Worm (Caenorhabditis elegans) whole organism, L4 larva: ENCODE data around the gene rpl-26.

Experiments
- F10B5.3 ChIP-seq: sonication (generic microtip); optimal IDR thresholded peaks from 2 replicates; lab custom pipeline; 2016; ENCODE audit warnings: mild to moderate bottlenecking, missing genetic modification characterization, missing compliant biosample characterization
- F37D6.2 ChIP-seq: sonication (generic microtip); optimal IDR thresholded peaks from 2 replicates; lab custom pipeline; 2016; ENCODE audit warnings: mild to moderate bottlenecking, missing genetic modification characterization, missing compliant biosample characterization
- F49E8.2 ChIP-seq: sonication (generic microtip); optimal IDR thresholded peaks from 2 replicates; lab custom pipeline; 2016; ENCODE audit warnings: missing compliant biosample characterization, mild to moderate bottlenecking, missing genetic modification characterization, borderline replicate concordance
- T20F7.1 ChIP-seq: fragments of 200-800 bp; sonication (Bioruptor generic); optimal IDR thresholded peaks from 2 replicates; lab custom pipeline; 2018; ENCODE audit warnings: mild to moderate bottlenecking, missing genetic modification characterization, missing compliant biosample characterization
- ZK546.5 ChIP-seq, 2 experiments: sonication (generic microtip); optimal IDR thresholded peaks; 2 replicates each; lab custom pipeline; 2017; ENCODE audit warnings: missing biosample characterization in 2 of 2, missing genetic modification characterization in 2 of 2
- aha-1 ChIP-seq: fragments of 150-350 bp; peaks from one replicate; lab custom pipeline; 2014; ENCODE audit warnings: missing biosample characterization, missing genetic modification characterization
- ama-1 ChIP-seq: fragments of 150-350 bp; optimal IDR thresholded peaks from 2 replicates; lab custom pipeline; 2014; ENCODE audit warnings: inconsistent platforms, mixed read lengths
- ceh-20 ChIP-seq: fragments of 200-800 bp; sonication (Bioruptor generic); IDR thresholded peaks from 2 replicates; pipeline ENCODE4 v1.3.6; 2022; ENCODE audit warnings: missing genetic modification reagents, missing genetic modification characterization, missing compliant biosample characterization
- ceh-82 ChIP-seq: sonication (generic microtip); optimal IDR thresholded peaks from 2 replicates; lab custom pipeline; 2017; ENCODE audit warnings: missing biosample characterization, missing genetic modification characterization
- ces-1 ChIP-seq: fragments of 150-350 bp; sonication (generic microtip); optimal IDR thresholded peaks from 4 replicates; lab custom pipeline; 2014; ENCODE audit warnings: missing biosample characterization, missing genetic modification reagents, missing genetic modification characterization
- cey-2 ChIP-seq: sonication (generic microtip); optimal IDR thresholded peaks from 3 replicates; lab custom pipeline; 2017; ENCODE audit warnings: missing genetic modification characterization, mild to moderate bottlenecking, missing compliant biosample characterization, antibody characterized with exemption, borderline replicate concordance; ENCODE audit not compliant: insufficient read depth
- ctbp-1 ChIP-seq: fragments of 200-800 bp; sonication (Bioruptor generic); IDR thresholded peaks from 2 replicates; pipeline ENCODE4 v1.3.6; 2022; ENCODE audit warnings: missing genetic modification reagents, missing genetic modification characterization, missing compliant biosample characterization
- daf-12 ChIP-seq: fragments of 150-350 bp; optimal IDR thresholded peaks from 2 replicates; lab custom pipeline; 2014; ENCODE audit warnings: missing biosample characterization, missing genetic modification reagents, missing genetic modification characterization
- daf-16 ChIP-seq, 3 experiments: sonication (generic microtip); optimal IDR thresholded peaks; 2 replicates each; lab custom pipeline; 2016 to 2017; ENCODE audit warnings: missing genetic modification characterization in 3 of 3, missing genetic modification reagents in 3 of 3, mild to moderate bottlenecking in 2 of 3, missing compliant biosample characterization in 2 of 3, missing biosample characterization in 1 of 3, moderate library complexity in 1 of 3
- daf-8 ChIP-seq: fragments of 200-800 bp; sonication (Bioruptor generic); IDR thresholded peaks from 2 replicates; pipeline ENCODE4 v1.3.6; 2022; ENCODE audit warnings: missing genetic modification characterization, missing compliant biosample characterization
- dmd-6 ChIP-seq: fragments of 200-800 bp; sonication (Bioruptor generic); IDR thresholded peaks from 2 replicates; pipeline ENCODE4 v1.3.6; 2022; ENCODE audit warnings: missing genetic modification reagents, missing genetic modification characterization, missing compliant biosample characterization
- dmd-8 ChIP-seq: fragments of 200-800 bp; sonication (Bioruptor generic); IDR thresholded peaks from 2 replicates; pipeline ENCODE4 v1.3.6; 2022; ENCODE audit warnings: missing genetic modification characterization, missing compliant biosample characterization
- dmd-9 ChIP-seq: fragments of 200-800 bp; sonication (Bioruptor generic); IDR thresholded peaks from 2 replicates; pipeline ENCODE4 v1.3.6; 2022; ENCODE audit warnings: missing genetic modification reagents, missing genetic modification characterization, missing compliant biosample characterization
- duxl-1 ChIP-seq: sonication (generic microtip); optimal IDR thresholded peaks from 2 replicates; lab custom pipeline; 2016; ENCODE audit warnings: mild to moderate bottlenecking, missing genetic modification characterization, moderate library complexity, missing compliant biosample characterization; ENCODE audit not compliant: poor library complexity
- dve-1 ChIP-seq: sonication (generic microtip); optimal IDR thresholded peaks from 2 replicates; lab custom pipeline; 2017; ENCODE audit warnings: antibody characterized with exemption, mild to moderate bottlenecking, missing genetic modification characterization, missing compliant biosample characterization; ENCODE audit not compliant: insufficient read depth
- egl-27 ChIP-seq: sonication (generic microtip); optimal IDR thresholded peaks from 3 replicates; lab custom pipeline; 2017; ENCODE audit warnings: missing biosample characterization, missing genetic modification reagents, missing genetic modification characterization
- hif-1 ChIP-seq, 2 experiments: sonication (generic microtip); optimal IDR thresholded peaks; 2 replicates each; lab custom pipeline; 2016 to 2017; ENCODE audit warnings: missing compliant biosample characterization in 2 of 2, missing genetic modification characterization in 2 of 2, missing genetic modification reagents in 2 of 2, missing genotype in 2 of 2, mild to moderate bottlenecking in 1 of 2
- hlh-11 ChIP-seq: fragments of 200-800 bp; sonication (Bioruptor generic); optimal IDR thresholded peaks from 2 replicates; lab custom pipeline; 2018; ENCODE audit warnings: mild to moderate bottlenecking, missing genetic modification characterization, missing compliant biosample characterization
- jun-1 ChIP-seq: fragments of 150-350 bp; optimal IDR thresholded peaks from 2 replicates; lab custom pipeline; 2014; ENCODE audit warnings: missing biosample characterization, missing genetic modification reagents, missing genetic modification characterization
- lin-38 ChIP-seq: fragments of 200-800 bp; sonication (Bioruptor generic); IDR thresholded peaks from 2 replicates; pipeline ENCODE4 v1.3.6; 2022; ENCODE audit warnings: missing genetic modification reagents, missing genetic modification characterization, missing compliant biosample characterization
- lin-39 ChIP-seq: fragments of 150-350 bp; optimal IDR thresholded peaks from 2 replicates; lab custom pipeline; 2014; ENCODE audit warnings: missing biosample characterization, missing genetic modification reagents, missing genetic modification characterization
- lsy-2 ChIP-seq, 2 experiments: fragments of 150-350 bp in 1 of 2; sonication (generic microtip) in 1 of 2; optimal IDR thresholded peaks; 2 replicates each; lab custom pipeline; 2014 to 2017; ENCODE audit warnings: missing biosample characterization in 2 of 2, missing genetic modification characterization in 2 of 2
- mep-1 ChIP-seq: fragments of 150-350 bp; sonication (generic microtip); optimal IDR thresholded peaks from 3 replicates; lab custom pipeline; 2014; ENCODE audit warnings: missing biosample characterization, missing genetic modification characterization
- mes-2 ChIP-seq: sonication (generic microtip); optimal IDR thresholded peaks from 2 replicates; lab custom pipeline; 2016; ENCODE audit warnings: missing genotype, mild to moderate bottlenecking, missing genetic modification characterization, missing compliant biosample characterization; ENCODE audit not compliant: poor library complexity, severe bottlenecking
- nhr-237 ChIP-seq: sonication (generic microtip); optimal IDR thresholded peaks from 2 replicates; lab custom pipeline; 2017; ENCODE audit warnings: missing biosample characterization, missing genetic modification characterization
- nhr-28 ChIP-seq: fragments of 150-350 bp; optimal IDR thresholded peaks from 2 replicates; lab custom pipeline; 2014; ENCODE audit warnings: missing biosample characterization, missing genetic modification characterization
- nhr-41 ChIP-seq: fragments of 200-800 bp; sonication (Bioruptor generic); IDR thresholded peaks from 2 replicates; pipeline ENCODE4 v1.3.6; 2022; ENCODE audit warnings: missing genetic modification reagents, missing genetic modification characterization, missing compliant biosample characterization
- pha-4 ChIP-seq, 2 experiments: fragments of 150-350 bp in 1 of 2; fragments of 200-800 bp in 1 of 2; sonication (Bioruptor generic) in 1 of 2; IDR thresholded peaks in 1 of 2; optimal IDR thresholded peaks in 1 of 2; 2 replicates each; pipeline versions ENCODE4 v1.3.6 to Lab custom; 2014 to 2022; ENCODE audit warnings: missing genetic modification characterization in 2 of 2, missing genetic modification reagents in 2 of 2, missing biosample characterization in 1 of 2, missing compliant biosample characterization in 1 of 2
- sdz-12 ChIP-seq: fragments of 200-800 bp; sonication (Bioruptor generic); optimal IDR thresholded peaks from 2 replicates; lab custom pipeline; 2018; ENCODE audit warnings: mild to moderate bottlenecking, missing genetic modification characterization, missing compliant biosample characterization
- set-16 ChIP-seq: fragments of 200-800 bp; sonication (Bioruptor generic); IDR thresholded peaks from 2 replicates; pipeline ENCODE4 v1.3.6; 2022; ENCODE audit warnings: missing genetic modification reagents, missing genetic modification characterization, missing compliant biosample characterization
- snpc-1.2 ChIP-seq: fragments of 200-800 bp; sonication (Bioruptor generic); IDR thresholded peaks from 2 replicates; pipeline ENCODE4 v1.3.6; 2022; ENCODE audit warnings: missing genetic modification reagents, missing genetic modification characterization, missing compliant biosample characterization
- snpc-4 ChIP-seq: fragments of 150-350 bp; optimal IDR thresholded peaks from 2 replicates; lab custom pipeline; 2014; ENCODE audit warnings: missing biosample characterization, missing genetic modification characterization
- spr-1 ChIP-seq: sonication (generic microtip); optimal IDR thresholded peaks from 2 replicates; lab custom pipeline; 2016; ENCODE audit warnings: mild to moderate bottlenecking, missing genetic modification characterization, missing compliant biosample characterization
- unc-62 ChIP-seq, 3 experiments: fragments of 150-350 bp in 1 of 3; sonication (generic microtip); optimal IDR thresholded peaks in 2 of 3; peaks in 1 of 3; 1 replicate in 1 of 3; 2 replicates in 2 of 3; lab custom pipeline; 2014 to 2017; ENCODE audit warnings: missing biosample characterization in 3 of 3, missing genetic modification characterization in 3 of 3, missing genetic modification reagents in 3 of 3, missing genotype in 1 of 3
- zag-1 ChIP-seq: fragments of 150-350 bp; optimal IDR thresholded peaks from 2 replicates; lab custom pipeline; 2014; ENCODE audit warnings: missing biosample characterization, missing genetic modification characterization
- zip-2 ChIP-seq: fragments of 150-350 bp; optimal IDR thresholded peaks from 2 replicates; lab custom pipeline; 2014; ENCODE audit warnings: missing biosample characterization, missing genetic modification characterization
- ztf-7 ChIP-seq: fragments of 150-350 bp; optimal IDR thresholded peaks from 2 replicates; lab custom pipeline; 2014; ENCODE audit warnings: missing biosample characterization, missing genetic modification characterization

The rpl-26 gene

DNA sequence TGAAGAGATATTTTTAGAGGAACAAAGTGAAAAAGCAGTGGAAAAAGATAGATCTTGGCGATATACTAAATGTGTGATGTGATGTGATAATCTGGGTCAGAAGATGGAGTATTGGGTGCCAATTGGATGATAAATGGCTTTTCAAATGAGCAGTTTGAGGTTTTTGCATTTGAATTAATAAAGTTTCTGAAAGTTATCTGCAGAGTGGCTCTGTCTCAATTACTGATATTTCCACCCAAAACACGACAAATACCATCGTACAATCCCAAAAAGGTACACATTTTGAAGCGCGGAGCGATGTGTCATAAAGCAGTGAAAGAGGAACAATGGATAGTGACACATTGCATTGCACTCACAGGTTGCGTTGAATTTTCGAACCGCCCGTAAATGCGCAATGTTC, 37.0 kb downstream of the rpl-26 start:
- peak; percentile 26 for TF ChIP-seq aha-1 (tag; lab: Kevin White, UChicago)
- TF ChIP-seq sdz-12 = no peak
- peak in 1 of 2 experiments; percentile 96 for TF ChIP-seq unc-62 (GFP tag; optimal IDR thresholded peaks at IDR 0.05 in 1 of 2; lab: Kevin White, UChicago)
- no peak for TF ChIP-seq unc-62 (tag; optimal IDR thresholded peaks at IDR 0.05; lab: Kevin White, UChicago)
- no peak for TF ChIP-seq nhr-237
- no peak for TF ChIP-seq F10B5.3 (tag; lab: Kevin White, UChicago)
- TF ChIP-seq daf-8 = no peak

DNA sequence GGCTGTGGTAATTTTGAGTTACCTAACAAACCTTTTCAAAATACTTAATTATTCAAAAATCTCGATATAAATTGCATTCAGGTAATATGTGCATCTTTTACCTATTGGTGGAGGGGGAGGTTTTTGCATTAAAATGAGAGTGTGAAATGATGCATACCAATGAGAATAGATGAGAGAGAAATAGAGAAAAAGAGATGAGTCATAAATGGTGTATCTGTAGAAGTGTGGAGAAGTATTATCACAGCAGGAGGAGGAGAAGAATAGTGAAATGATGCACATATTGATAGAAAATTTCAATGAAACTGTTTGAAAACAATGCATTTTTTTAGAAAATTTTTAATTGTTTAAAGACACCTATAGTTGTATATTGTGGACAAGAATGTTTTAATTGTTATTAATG, 37.9 kb downstream of the rpl-26 start:
- TF ChIP-seq mep-1 (tag; lab: Kevin White, UChicago) = peak; percentile 26
- no peak for TF ChIP-seq ztf-7
- no peak for TF ChIP-seq daf-8
- TF ChIP-seq daf-12 (tag; lab: Kevin White, UChicago) = no peak
- no peak for TF ChIP-seq dmd-6 (GFP tag; lab: Robert Waterston, UW)
- peak; percentile 51 for TF ChIP-seq dve-1
- no peak for TF ChIP-seq pha-4 (GFP tag; IDR thresholded peaks at IDR 0.05; lab: Robert Waterston, UW)
- peak; percentile 65 for TF ChIP-seq pha-4 (tag; optimal IDR thresholded peaks at IDR 0.05; lab: Kevin White, UChicago)
- no peak for TF ChIP-seq sdz-12
- TF ChIP-seq ceh-82 (tag; lab: Kevin White, UChicago) = no peak
- no peak for TF ChIP-seq egl-27 (tag; lab: Kevin White, UChicago)
- no peak for TF ChIP-seq F37D6.2 (tag; lab: Kevin White, UChicago)
- TF ChIP-seq snpc-1.2 (GFP tag; lab: Robert Waterston, UW) = no peak
- TF ChIP-seq T20F7.1 (GFP tag; lab: Kevin White, UChicago) = no peak
- TF ChIP-seq set-16 = no peak
- TF ChIP-seq F49E8.2 (tag; lab: Kevin White, UChicago) = no peak
- no peak for TF ChIP-seq lin-38 (GFP tag; lab: Robert Waterston, UW)
- TF ChIP-seq duxl-1 (tag; lab: Kevin White, UChicago) = no peak
- TF ChIP-seq dmd-9 (GFP tag; lab: Robert Waterston, UW) = no peak
- no peak for TF ChIP-seq hif-1 (tag; optimal IDR thresholded peaks at IDR 0.05; lab: Kevin White, UChicago)
- no peak for TF ChIP-seq dmd-8 (GFP tag; lab: Robert Waterston, UW)
- TF ChIP-seq ctbp-1 (GFP tag; lab: Robert Waterston, UW) = no peak
- no peak for TF ChIP-seq snpc-4
- TF ChIP-seq daf-16 (GFP tag; optimal IDR thresholded peaks at IDR 0.05; lab: Kevin White, UChicago) = no peak
- TF ChIP-seq daf-16 (tag; optimal IDR thresholded peaks at IDR 0.05; lab: Kevin White, UChicago) = peak; percentile 15
- TF ChIP-seq nhr-41 (GFP tag; lab: Robert Waterston, UW) = no peak
- TF ChIP-seq lsy-2 (tag; optimal IDR thresholded peaks at IDR 0.05; lab: Kevin White, UChicago) = peak in 1 of 2 experiments; percentile 31
- no peak for TF ChIP-seq ZK546.5 (tag; optimal IDR thresholded peaks at IDR 0.05; lab: Kevin White, UChicago)
- TF ChIP-seq ama-1 (lab: Kevin White, UChicago) = no peak

DNA sequence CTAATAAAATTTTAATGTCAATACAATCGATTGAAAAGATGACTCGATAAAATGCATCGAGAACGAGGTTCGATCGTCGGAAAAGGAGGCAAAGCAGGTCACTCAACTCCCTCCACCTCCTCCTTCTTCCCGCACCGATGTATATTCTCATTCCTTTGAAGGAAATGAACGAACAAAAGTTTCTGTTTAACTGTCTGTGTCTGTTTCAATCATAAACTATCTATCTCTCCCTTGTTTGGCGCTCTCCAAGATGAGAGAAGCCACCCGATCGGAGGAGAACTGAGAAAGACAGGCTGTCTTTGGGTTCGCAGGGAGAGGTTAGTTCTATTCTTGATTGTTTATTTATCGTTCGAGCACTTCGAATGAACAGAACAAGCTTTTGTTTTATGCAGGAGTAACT, 38.5 kb downstream of the rpl-26 start, which contains the start of gene D2085.7:
Gene D2085.7, plus strand, starts transcription at position 251 of the 400 bp plus-strand sequence.
- TF ChIP-seq jun-1 (no peak), ces-1 (GFP tag; lab: Kevin White, UChicago) (no peak), zip-2 (tag; lab: Kevin White, UChicago) (no peak), mes-2 (tag; lab: Kevin White, UChicago) (peak; percentile 10), ceh-20 (GFP tag; lab: Robert Waterston, UW) (no peak), dve-1 (peak; percentile 9), spr-1 (tag; lab: Kevin White, UChicago) (no peak), cey-2 (tag; lab: Kevin White, UChicago) (no peak), F10B5.3 (tag; lab: Kevin White, UChicago) (no peak), duxl-1 (tag; lab: Kevin White, UChicago) (no peak), hlh-11 (tag; lab: Kevin White, UChicago) (peak; percentile 14), daf-16 (GFP tag; optimal IDR thresholded peaks at IDR 0.05; lab: Kevin White, UChicago) (no peak), daf-16 (tag; optimal IDR thresholded peaks at IDR 0.05; lab: Kevin White, UChicago) (peak; percentile 19), nhr-28 (tag; lab: Kevin White, UChicago) (peak; percentile 3), snpc-4 (no peak), zag-1 (tag; lab: Kevin White, UChicago) (no peak), lin-39 (no peak)
